Worm (Caenorhabditis elegans): ENCODE data around the gene F21D5.5.

DNA sequence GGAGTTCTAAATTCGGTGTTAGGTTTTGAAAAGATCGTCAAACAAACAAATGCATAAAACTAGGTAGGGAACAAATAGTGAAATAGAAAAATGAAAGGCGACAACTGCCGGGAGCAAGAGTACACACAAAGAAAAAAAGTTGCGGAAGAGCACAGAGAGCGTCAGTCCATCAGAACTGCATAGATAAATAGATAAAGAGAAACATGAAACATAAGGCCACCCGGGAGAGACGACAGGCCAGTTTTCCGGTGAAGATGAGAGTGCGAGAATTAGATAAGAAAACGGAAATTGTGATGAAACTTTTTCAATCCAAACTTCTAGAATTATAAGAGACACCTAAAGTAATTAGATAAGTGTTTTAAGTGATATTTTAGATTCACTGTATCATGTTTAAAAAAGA lies 18.5 kb upstream of the F21D5.5 start:
- TF ChIP-seq ama-1 (optimal IDR thresholded peaks at IDR 0.05) (no peak), ama-1 (GFP tag; optimal IDR thresholded peaks at IDR 0.05) (no peak), him-1 (tag; optimal IDR thresholded peaks at IDR 0.05) (no peak), attf-6 (GFP tag; IDR thresholded peaks at IDR 0.05) (no peak), lin-35 (GFP tag; optimal IDR thresholded peaks at IDR 0.05) (no peak), snpc-4 (GFP tag; optimal IDR thresholded peaks at IDR 0.05) (no peak), snpc-4 (tag; optimal IDR thresholded peaks at IDR 0.05) (no peak), T26A5.8 (tag; optimal IDR thresholded peaks at IDR 0.05) (no peak), ceh-27 (GFP tag; optimal IDR thresholded peaks at IDR 0.05) (no peak), hlh-12 (tag; optimal IDR thresholded peaks at IDR 0.05) (no peak), sptf-2 (GFP tag; optimal IDR thresholded peaks at IDR 0.05) (no peak)

Measured in whole organism, young adult.